Fruit fly (Drosophila melanogaster) S2 (cell line): Measurements from ENCODE around the gene Muc12Ea.
"Not testable (repeated sequence)": the region's sequence is repeated elsewhere in the genome, so short reads cannot be mapped to it uniquely, and the experiment has no call there.

Experiments used
- CG8478 ChIP-seq: fragments of >200 bp; optimal IDR thresholded peaks from 2 replicates; lab custom pipeline; 2018
- CTCF ChIP-seq, 2 experiments: fragments of >200 bp; optimal IDR thresholded peaks; 2 replicates each; lab custom pipeline; 2018

Gene Muc12Ea

dm6 chrX:14277435-14277834, at the start of gene Muc12Ea:
Gene Muc12Ea (plus strand): TSS chrX:14277735.
- no peak for TF ChIP-seq CG8478 (lab: Kevin White, UChicago)
- TF ChIP-seq CTCF (optimal IDR thresholded peaks at IDR 0.05; lab: Kevin White, UChicago), result no peak

dm6 chrX:14233843-14234337, 43.6 kb upstream of the Muc12Ea start, which contains the start of gene CG42271:
Gene CG42271 (minus strand): TSS chrX:14234066.
- TF ChIP-seq CTCF (optimal IDR thresholded peaks at IDR 0.05; lab: Kevin White, UChicago) (no peak), CG8478 (lab: Kevin White, UChicago) (no peak)

dm6 chrX:14234468-14234867, 43.1 kb upstream of the Muc12Ea start:
- TF ChIP-seq CG8478 (lab: Kevin White, UChicago) (no peak), CTCF (optimal IDR thresholded peaks at IDR 0.05; lab: Kevin White, UChicago) (no peak)

- TF ChIP-seq CTCF (optimal IDR thresholded peaks at IDR 0.05; lab: Kevin White, UChicago), result no peak
- no peak for TF ChIP-seq CG8478 (lab: Kevin White, UChicago)
These were observed 39.6 kb upstream of the Muc12Ea start, which contains the start of the genes Fbxl4 and Dus2 for dm6 chrX:14237873-14238394. Gene Fbxl4 (minus strand): TSS chrX:14237923. Gene Dus2 (plus strand): TSS chrX:14237988.

dm6 chrX:14242479-14242878, 35.1 kb upstream of the Muc12Ea start, which contains the start of gene mRNA-cap:
Gene mRNA-cap (minus strand): TSS chrX:14242822.
- TF ChIP-seq CG8478 (lab: Kevin White, UChicago) (no peak), CTCF (optimal IDR thresholded peaks at IDR 0.05; lab: Kevin White, UChicago) (no peak)

dm6 chrX:14242941-14243736, 34.4 kb upstream of the Muc12Ea start, which contains the start of gene CG32599:
Gene CG32599 (plus strand): TSS chrX:14243686.
- TF ChIP-seq CTCF (optimal IDR thresholded peaks at IDR 0.05; lab: Kevin White, UChicago) (no peak), CG8478 (lab: Kevin White, UChicago) (no peak)

- peak; percentile 74 to 85 for TF ChIP-seq CTCF (optimal IDR thresholded peaks at IDR 0.05; lab: Kevin White, UChicago)
- TF ChIP-seq CG8478 (lab: Kevin White, UChicago), result no peak
These were observed 30.3 kb upstream of the Muc12Ea start, which contains the start of gene mud for dm6 chrX:14247035-14247786. Gene mud (plus strand): TSS chrX:14247732.

dm6 chrX:14260863-14261262, 16.7 kb upstream of the Muc12Ea start, which contains the start of the genes CG46317 and Tat:
Gene CG46317 (plus strand): TSS chrX:14261223.
Gene Tat (plus strand): TSS chrX:14261223.
- TF ChIP-seq CTCF (optimal IDR thresholded peaks at IDR 0.05; lab: Kevin White, UChicago), result no peak
- TF ChIP-seq CG8478 (lab: Kevin White, UChicago), result no peak

dm6 chrX:14265149-14265548, 12.4 kb upstream of the Muc12Ea start:
- no peak for TF ChIP-seq CTCF (optimal IDR thresholded peaks at IDR 0.05; lab: Kevin White, UChicago)
- no peak for TF ChIP-seq CG8478 (lab: Kevin White, UChicago)

dm6 chrX:14266075-14266474, 11.5 kb upstream of the Muc12Ea start, which contains the start of the genes CG13404 and na:
Gene CG13404 (minus strand): TSS chrX:14266250.
Gene na (plus strand): TSS chrX:14266367.
- TF ChIP-seq CG8478 (lab: Kevin White, UChicago) (no peak), CTCF (optimal IDR thresholded peaks at IDR 0.05; lab: Kevin White, UChicago) (no peak)

dm6 chrX:14289293-14289692, 11.8 kb downstream of the Muc12Ea start, which contains the start of gene CG9400:
Gene CG9400 (minus strand): TSS chrX:14289393.
- TF ChIP-seq CG8478 (lab: Kevin White, UChicago), result no peak
- TF ChIP-seq CTCF (optimal IDR thresholded peaks at IDR 0.05; lab: Kevin White, UChicago), result no peak

- not testable (repeated sequence) for TF ChIP-seq CTCF (optimal IDR thresholded peaks at IDR 0.05; lab: Kevin White, UChicago); CG8478 (lab: Kevin White, UChicago)
These were observed 37.9 kb downstream of the Muc12Ea start, which contains the start of gene betaNACtes2 for dm6 chrX:14315483-14315882. Gene betaNACtes2 (minus strand): TSS chrX:14315583.

- not testable (repeated sequence) for TF ChIP-seq CG8478 (lab: Kevin White, UChicago); CTCF (optimal IDR thresholded peaks at IDR 0.05; lab: Kevin White, UChicago)
These were observed 39.5 kb downstream of the Muc12Ea start, which contains the start of gene betaNACtes6 for dm6 chrX:14317050-14317449. Gene betaNACtes6 (minus strand): TSS chrX:14317150.

- no peak for TF ChIP-seq CG8478 (lab: Kevin White, UChicago)
- TF ChIP-seq CTCF (optimal IDR thresholded peaks at IDR 0.05; lab: Kevin White, UChicago), result no peak
These were observed 44.4 kb downstream of the Muc12Ea start, which contains the start of gene dpr8 for dm6 chrX:14321963-14322362. Gene dpr8 (plus strand): TSS chrX:14322226.
